Worm (Caenorhabditis elegans): ENCODE data around the gene K07C5.2.

The K07C5.2 gene

DNA sequence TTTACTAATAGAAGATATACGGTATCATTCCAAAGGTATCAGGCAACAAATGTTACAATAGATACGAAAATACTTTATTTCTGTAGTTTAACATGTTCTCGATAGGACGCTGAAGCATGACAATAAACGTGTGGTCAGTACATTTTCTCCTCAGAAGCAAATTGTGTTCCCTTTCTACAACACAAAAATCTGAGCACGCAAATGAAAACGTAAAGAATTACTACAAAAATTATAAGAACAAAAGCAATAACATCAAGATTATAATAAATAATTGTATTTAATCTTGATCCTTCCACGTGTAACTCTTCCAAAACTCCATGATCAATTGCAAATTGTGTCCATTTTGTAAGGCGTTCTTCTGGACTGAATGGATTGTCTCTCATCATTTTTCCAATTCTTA, 40.5 kb downstream of the K07C5.2 start:
- TF ChIP-seq tbx-11 (GFP tag; IDR thresholded peaks at IDR 0.05) (no peak), scrt-1 (GFP tag; IDR thresholded peaks at IDR 0.05) (no peak), hnd-1 (tag; optimal IDR thresholded peaks at IDR 0.05) (no peak), ama-1 (optimal IDR thresholded peaks at IDR 0.05) (no peak), ceh-13 (GFP tag; optimal IDR thresholded peaks at IDR 0.05) (no peak), tbx-37 (GFP tag; conservative IDR thresholded peaks at IDR 0.05) (no peak), ceh-36 (tag; optimal IDR thresholded peaks at IDR 0.05) (no peak), sea-1 (GFP tag; conservative IDR thresholded peaks at IDR 0.05) (no peak), pes-1 (GFP tag; IDR thresholded peaks at IDR 0.05) (no peak), hmg-4 (GFP tag; optimal IDR thresholded peaks at IDR 0.05) (no peak), tra-4 (tag; optimal IDR thresholded peaks at IDR 0.05) (no peak), aly-1 (tag; optimal IDR thresholded peaks at IDR 0.05) (no peak), B0310.2 (tag; optimal IDR thresholded peaks at IDR 0.05) (no peak), ets-7 (tag; optimal IDR thresholded peaks at IDR 0.05) (no peak), flt-1 (GFP tag; IDR thresholded peaks at IDR 0.05) (no peak), F13C5.2 (tag; optimal IDR thresholded peaks at IDR 0.05) (no peak)

DNA sequence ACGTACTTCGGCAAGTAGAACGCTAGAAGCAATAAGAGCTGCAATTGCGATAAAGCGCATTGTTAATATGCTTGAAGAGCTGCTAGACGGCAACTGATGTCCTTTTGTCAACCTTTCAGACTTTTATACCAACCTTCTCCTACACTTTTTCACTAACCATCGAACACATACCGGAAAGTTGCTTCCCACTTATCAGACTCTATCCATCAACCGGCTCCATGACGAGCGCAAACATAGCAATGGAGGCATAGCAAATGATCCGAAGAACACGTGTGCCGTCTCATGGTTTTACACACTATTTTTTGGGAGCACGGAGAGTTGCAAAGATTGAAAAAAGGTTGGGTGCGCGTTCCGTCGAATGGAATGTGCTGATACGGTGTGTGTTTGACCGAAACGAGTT, 42.4 kb downstream of the K07C5.2 start, which contains the start of gene abu-1:
Gene abu-1, minus strand, starts transcription at position 101 of the 400 bp plus-strand sequence.
- TF ChIP-seq sea-1 (GFP tag; conservative IDR thresholded peaks at IDR 0.05) = no peak
- TF ChIP-seq tra-4 (tag; optimal IDR thresholded peaks at IDR 0.05) = no peak
- no peak for TF ChIP-seq ets-7 (tag; optimal IDR thresholded peaks at IDR 0.05)

DNA sequence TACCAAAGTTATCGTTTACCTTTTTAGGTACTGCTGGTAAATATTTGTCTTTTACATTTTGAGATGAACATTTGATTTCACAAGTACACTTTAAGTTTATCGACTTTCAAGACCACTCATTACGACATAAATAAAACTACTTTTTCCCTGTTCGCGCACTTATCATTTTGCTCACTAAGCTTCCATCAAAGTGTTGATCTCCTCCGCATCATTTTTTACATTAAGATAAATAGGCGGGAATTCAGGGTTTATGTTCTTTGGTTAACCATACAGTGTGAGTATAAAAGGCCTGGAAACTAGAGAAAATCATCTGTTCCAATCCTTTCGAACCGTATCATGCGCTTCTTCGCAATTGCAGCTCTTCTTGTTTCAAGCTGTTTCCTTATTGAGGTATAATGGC, 42.8 kb downstream of the K07C5.2 start, which contains the start of gene pqn-2:
Gene pqn-2, plus strand, starts transcription at position 301 of the 400 bp plus-strand sequence.
- TF ChIP-seq F13C5.2 (tag; optimal IDR thresholded peaks at IDR 0.05) = no peak

ce11 chrV:10383950-10384349, 44.6 kb downstream of the K07C5.2 start, which contains the start of gene spe-10:
spe-10 (plus strand) TSS chrV:10384250.
- TF ChIP-seq F13C5.2 (tag; optimal IDR thresholded peaks at IDR 0.05) (no peak), flt-1 (GFP tag; IDR thresholded peaks at IDR 0.05) (no peak), tbx-11 (GFP tag; IDR thresholded peaks at IDR 0.05) (no peak), ceh-13 (GFP tag; optimal IDR thresholded peaks at IDR 0.05) (no peak), tbx-37 (GFP tag; conservative IDR thresholded peaks at IDR 0.05) (no peak), hmbx-1 (tag; optimal IDR thresholded peaks at IDR 0.05) (no peak), scrt-1 (GFP tag; IDR thresholded peaks at IDR 0.05) (no peak), tra-4 (tag; optimal IDR thresholded peaks at IDR 0.05) (no peak), ets-7 (tag; optimal IDR thresholded peaks at IDR 0.05) (no peak), aly-1 (tag; optimal IDR thresholded peaks at IDR 0.05) (no peak), pes-1 (GFP tag; IDR thresholded peaks at IDR 0.05) (no peak), sea-1 (GFP tag; conservative IDR thresholded peaks at IDR 0.05) (no peak), hnd-1 (tag; optimal IDR thresholded peaks at IDR 0.05) (no peak), ceh-36 (tag; optimal IDR thresholded peaks at IDR 0.05) (no peak)

- TF ChIP-seq flt-1 (GFP tag; IDR thresholded peaks at IDR 0.05) = no peak
- no peak for TF ChIP-seq ceh-36 (tag; optimal IDR thresholded peaks at IDR 0.05)
- no peak for TF ChIP-seq sea-1 (GFP tag; conservative IDR thresholded peaks at IDR 0.05)
These were observed 48.1 kb downstream of the K07C5.2 start for ce11 chrV:10387412-10387811.

DNA sequence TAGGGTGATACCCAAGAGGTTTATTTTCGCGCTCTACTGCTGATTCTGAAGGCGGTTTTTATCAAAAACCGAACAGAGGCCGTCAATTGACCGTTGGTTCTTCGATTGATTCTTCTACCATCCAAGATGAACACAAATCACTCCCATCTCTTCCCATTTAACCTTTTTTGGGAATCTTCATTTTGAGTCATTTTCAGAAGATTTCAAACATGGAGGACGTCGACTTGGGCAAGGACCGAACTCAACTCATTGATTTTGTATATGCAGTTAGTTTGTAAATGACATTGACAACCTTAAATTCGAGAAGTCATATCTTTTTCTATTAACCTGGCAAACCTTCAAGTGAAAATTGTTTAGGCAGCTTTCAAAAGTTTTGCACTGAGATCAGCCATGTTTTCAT, 49.0 kb downstream of the K07C5.2 start, which contains the start of gene AC3.5:
Gene AC3.5, plus strand, starts transcription at position 210 of the 400 bp plus-strand sequence.
- TF ChIP-seq scrt-1 (GFP tag; IDR thresholded peaks at IDR 0.05) (no peak), hmg-4 (GFP tag; optimal IDR thresholded peaks at IDR 0.05) (no peak), ceh-13 (GFP tag; optimal IDR thresholded peaks at IDR 0.05) (no peak), B0310.2 (tag; optimal IDR thresholded peaks at IDR 0.05) (no peak), tbx-11 (GFP tag; IDR thresholded peaks at IDR 0.05) (no peak), sea-1 (GFP tag; conservative IDR thresholded peaks at IDR 0.05) (no peak), ets-7 (tag; optimal IDR thresholded peaks at IDR 0.05) (no peak), pes-1 (GFP tag; IDR thresholded peaks at IDR 0.05) (no peak), ama-1 (optimal IDR thresholded peaks at IDR 0.05) (no peak), tra-4 (tag; optimal IDR thresholded peaks at IDR 0.05) (no peak), hmbx-1 (tag; optimal IDR thresholded peaks at IDR 0.05) (no peak), tbx-37 (GFP tag; conservative IDR thresholded peaks at IDR 0.05) (no peak), F13C5.2 (tag; optimal IDR thresholded peaks at IDR 0.05) (no peak), aly-1 (tag; optimal IDR thresholded peaks at IDR 0.05) (no peak), ceh-36 (tag; optimal IDR thresholded peaks at IDR 0.05) (no peak)

Data from whole organism, early embryonic.